Comparison of ENCODE assay signal across 1 fruit fly cellular context in the genomic region with DNA sequence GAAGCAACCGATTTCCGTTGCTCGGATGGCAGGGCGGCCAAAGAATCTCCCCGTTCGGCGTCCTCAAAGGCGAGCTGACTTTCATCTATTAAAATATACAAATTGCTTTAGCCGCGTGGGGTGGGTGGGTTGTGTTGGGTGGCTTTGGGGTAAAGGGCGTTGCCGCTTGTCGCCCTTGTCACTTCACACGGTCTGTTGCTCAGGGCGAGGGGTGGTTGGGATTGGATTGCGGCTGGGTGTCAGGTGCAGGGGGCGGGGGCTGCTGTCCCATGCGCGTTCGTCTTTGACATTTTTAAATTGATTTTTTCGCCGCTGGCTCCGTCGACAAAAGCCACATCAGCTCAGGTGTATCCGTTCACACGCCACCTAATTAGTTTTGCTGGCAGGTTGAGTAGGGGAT.
TF ChIP-seq lines count a peak whose summit lies in the region.

No protein-coding gene starts in this region.

TF ChIP-seq in whole organism, embryonic, 481 proteins besides CTCF, POLR2A, EP300 and RAD21 (continued from another document):
- TF ChIP-seq CG17829 (tag; optimal IDR thresholded peaks at IDR 0.05; lab: Kevin White, UChicago) (no peak), yki (optimal IDR thresholded peaks at IDR 0.05; lab: Kevin White, UChicago) (no peak), CG3407 (GFP tag; optimal IDR thresholded peaks at IDR 0.05; lab: Kevin White, UChicago) (no peak), CG16813 (GFP tag; IDR thresholded peaks at IDR 0.05; lab: Robert Waterston, UW; ENCODE audit: partially characterized antibody) (no peak), run (tag; optimal IDR thresholded peaks at IDR 0.05; lab: Kevin White, UChicago) (peak; percentile 1), kni (GFP tag; optimal IDR thresholded peaks at IDR 0.05; lab: Kevin White, UChicago) (peak; percentile 42), ash1 (GFP tag; optimal IDR thresholded peaks at IDR 0.05; lab: Kevin White, UChicago) (peak; percentile 23), jigr1 (GFP tag; IDR thresholded peaks at IDR 0.05; lab: Robert Waterston, UW) (no peak), zen2 (GFP tag; IDR thresholded peaks at IDR 0.05; lab: Robert Waterston, UW; ENCODE audit: partially characterized antibody) (no peak), Awh (GFP tag; IDR thresholded peaks at IDR 0.05; lab: Robert Waterston, UW) (peak; percentile 62; the same call in 1 of the 2 replicates), Hsf (GFP tag; optimal IDR thresholded peaks at IDR 0.05; lab: Kevin White, UChicago) (no peak), CG34224 (GFP tag; IDR thresholded peaks at IDR 0.05; lab: Robert Waterston, UW; ENCODE audit: partially characterized antibody) (no peak), CG30431 (GFP tag; optimal IDR thresholded peaks at IDR 0.05; lab: Kevin White, UChicago) (no peak), schlank (tag; optimal IDR thresholded peaks at IDR 0.05; lab: Kevin White, UChicago) (no peak), CG9932 (GFP tag; IDR thresholded peaks at IDR 0.05; lab: Robert Waterston, UW) (0 out of 2 replicates have a peak, but pooled peaks have one; percentile 3), aop (GFP tag; IDR thresholded peaks at IDR 0.05; lab: Robert Waterston, UW) (no peak), ranshi (GFP tag; IDR thresholded peaks at IDR 0.05; lab: Robert Waterston, UW) (peak; percentile 15; the same call in 1 of the 2 replicates), CG2202 (tag; optimal IDR thresholded peaks at IDR 0.05; lab: Kevin White, UChicago) (no peak), CG17912 (GFP tag; optimal IDR thresholded peaks at IDR 0.05; lab: Kevin White, UChicago) (no peak), Tbp (GFP tag; optimal IDR thresholded peaks at IDR 0.05; lab: Kevin White, UChicago) (no peak)
